Worm (Caenorhabditis elegans): ENCODE measurements around the gene F59A1.11.

- TF ChIP-seq pes-1 (GFP tag; IDR thresholded peaks at IDR 0.05) (no peak), ceh-13 (GFP tag; optimal IDR thresholded peaks at IDR 0.05) (no peak), ama-1 (optimal IDR thresholded peaks at IDR 0.05) (no peak), scrt-1 (GFP tag; IDR thresholded peaks at IDR 0.05) (no peak), flt-1 (GFP tag; IDR thresholded peaks at IDR 0.05) (no peak), B0310.2 (tag; optimal IDR thresholded peaks at IDR 0.05) (no peak), tra-4 (tag; optimal IDR thresholded peaks at IDR 0.05) (no peak)
These were observed 1.4 kb downstream of the F59A1.11 start for ce11 chrV:17664367-17664766.

All from whole organism, early embryonic.